Worm (Caenorhabditis elegans): ENCODE measurements around the gene F13E9.9.

Gene F13E9.9

DNA sequence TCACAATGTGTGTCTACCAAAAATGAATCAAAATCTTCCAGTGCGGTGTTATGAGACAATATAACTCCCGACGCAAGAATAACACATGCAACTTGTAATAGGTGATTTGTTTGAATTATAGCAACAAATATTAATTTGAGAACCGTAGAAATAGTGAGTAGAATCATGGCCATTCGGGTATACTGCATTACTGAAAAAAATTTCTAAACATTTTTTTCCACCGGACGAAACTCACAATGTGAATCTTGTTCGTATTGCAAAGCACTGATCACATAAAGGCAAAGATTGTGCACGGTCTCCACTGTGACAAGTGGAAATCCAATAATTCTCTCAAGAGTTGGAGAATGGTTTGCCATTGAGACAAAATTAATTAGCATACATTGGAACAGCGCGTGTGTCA, 3.5 kb upstream of the F13E9.9 start:
- no peak for TF ChIP-seq unc-62 (GFP tag; optimal IDR thresholded peaks at IDR 0.05)

DNA sequence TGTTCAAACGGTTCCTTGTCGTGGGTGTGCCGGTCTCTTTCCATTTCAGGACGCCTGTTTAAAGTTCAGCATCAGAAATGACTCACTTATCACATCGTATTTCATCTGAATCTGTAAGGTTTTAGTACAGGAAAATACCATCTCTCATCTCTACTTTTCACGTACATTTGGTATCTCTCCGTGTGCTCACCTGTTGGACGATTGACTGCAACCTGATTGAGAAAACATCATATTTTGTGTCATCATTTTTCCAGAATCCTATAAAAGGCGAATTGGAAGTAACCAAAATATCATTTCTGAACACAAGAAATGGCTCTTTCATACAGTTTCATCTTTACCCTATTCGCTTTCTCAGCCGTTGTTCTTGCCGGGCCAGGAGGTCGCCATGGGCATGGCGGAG, 1.1 kb upstream of the F13E9.9 start, which contains the start of gene srlf-30:
srlf-30 (plus strand) TSS at position 301 of the 400 bp plus-strand sequence.
- TF ChIP-seq unc-62 (GFP tag; optimal IDR thresholded peaks at IDR 0.05), result no peak

DNA sequence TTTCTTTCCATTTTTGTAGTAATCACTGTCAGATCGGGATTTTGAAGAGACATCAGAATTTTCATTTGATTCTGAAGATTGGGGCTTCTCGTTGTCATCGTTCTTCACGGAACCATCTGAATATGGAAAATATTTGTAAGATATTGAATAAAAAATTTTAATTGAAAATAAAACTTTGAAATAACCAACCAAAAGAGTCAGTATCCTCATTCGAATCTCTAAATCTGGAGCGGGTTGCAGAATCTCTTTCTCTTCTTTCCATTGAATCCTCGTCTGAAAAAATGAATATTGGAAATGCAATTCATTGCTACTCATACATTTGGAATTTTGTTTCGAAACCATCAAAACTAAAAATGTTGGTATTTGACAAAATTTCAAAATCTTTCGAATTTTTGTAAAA, 831 bp downstream of the F13E9.9 start:
- TF ChIP-seq unc-62 (GFP tag; optimal IDR thresholded peaks at IDR 0.05), result no peak

DNA sequence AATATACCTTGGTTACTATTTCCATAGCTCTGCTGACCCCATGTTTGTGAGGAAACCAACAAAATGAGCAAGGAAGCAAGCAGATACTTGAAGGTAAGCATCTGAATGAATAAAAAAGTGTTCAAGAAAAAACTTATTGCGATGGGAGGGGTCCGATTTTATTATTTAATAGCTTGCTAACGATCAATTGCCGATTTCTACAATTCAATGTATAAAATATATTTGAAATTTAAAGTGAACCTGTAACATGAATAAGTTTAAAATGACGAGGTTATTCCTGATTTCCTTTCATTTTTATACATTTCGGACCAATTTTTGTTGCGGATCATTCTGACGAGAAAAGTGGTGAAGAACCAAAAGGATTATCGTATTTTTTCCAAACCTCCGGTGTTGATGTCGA, 2.5 kb downstream of the F13E9.9 start, which contains the start of gene srlf-13:
srlf-13 (minus strand) TSS at position 101 of the 400 bp plus-strand sequence.
- TF ChIP-seq unc-62 (GFP tag; optimal IDR thresholded peaks at IDR 0.05), result no peak

DNA sequence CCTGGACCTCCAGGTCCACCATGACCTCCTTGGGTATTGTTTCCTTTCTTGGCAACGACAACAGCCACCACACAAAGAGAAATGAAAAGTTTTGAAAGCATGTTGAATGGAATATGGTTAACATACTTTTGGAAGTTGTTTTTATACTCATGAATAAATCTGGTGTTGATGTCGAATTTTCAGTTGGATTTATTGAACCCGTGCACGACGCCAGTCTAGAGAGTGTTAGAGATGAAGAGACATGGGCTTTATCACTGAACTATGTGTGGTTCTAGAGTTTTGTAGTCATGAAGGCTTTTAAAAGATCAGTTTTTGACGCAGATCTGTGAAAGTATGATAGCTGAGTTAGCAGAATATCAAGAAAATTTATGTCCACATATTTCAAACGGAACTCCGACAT, 4.7 kb downstream of the F13E9.9 start, which contains the start of gene srlf-14:
srlf-14 (minus strand) TSS at position 101 of the 400 bp plus-strand sequence.
- no peak for TF ChIP-seq unc-62 (GFP tag; optimal IDR thresholded peaks at IDR 0.05)

DNA sequence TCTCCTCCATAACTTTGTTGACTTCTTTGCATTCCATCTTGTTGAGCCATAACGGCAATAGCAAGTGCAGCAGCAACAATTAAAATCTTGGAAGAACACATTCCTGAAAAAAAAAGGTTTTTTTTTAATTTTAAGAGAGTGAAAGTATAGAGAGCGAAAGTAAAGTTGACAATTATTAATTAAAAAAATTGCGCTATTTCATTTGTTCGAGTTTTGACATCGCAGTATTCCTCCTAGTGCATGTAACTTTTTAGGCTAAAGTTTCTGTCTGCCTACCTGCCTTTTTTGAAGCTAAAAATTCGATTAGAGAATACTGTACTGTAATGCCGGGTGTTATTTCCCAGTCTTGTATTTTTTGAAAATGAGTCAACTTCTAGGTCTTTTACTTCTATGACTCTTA, 7.0 kb downstream of the F13E9.9 start, which contains the start of gene srlf-12:
srlf-12 (minus strand) TSS at position 101 of the 400 bp plus-strand sequence.
- TF ChIP-seq unc-62 (GFP tag; optimal IDR thresholded peaks at IDR 0.05), result no peak

DNA sequence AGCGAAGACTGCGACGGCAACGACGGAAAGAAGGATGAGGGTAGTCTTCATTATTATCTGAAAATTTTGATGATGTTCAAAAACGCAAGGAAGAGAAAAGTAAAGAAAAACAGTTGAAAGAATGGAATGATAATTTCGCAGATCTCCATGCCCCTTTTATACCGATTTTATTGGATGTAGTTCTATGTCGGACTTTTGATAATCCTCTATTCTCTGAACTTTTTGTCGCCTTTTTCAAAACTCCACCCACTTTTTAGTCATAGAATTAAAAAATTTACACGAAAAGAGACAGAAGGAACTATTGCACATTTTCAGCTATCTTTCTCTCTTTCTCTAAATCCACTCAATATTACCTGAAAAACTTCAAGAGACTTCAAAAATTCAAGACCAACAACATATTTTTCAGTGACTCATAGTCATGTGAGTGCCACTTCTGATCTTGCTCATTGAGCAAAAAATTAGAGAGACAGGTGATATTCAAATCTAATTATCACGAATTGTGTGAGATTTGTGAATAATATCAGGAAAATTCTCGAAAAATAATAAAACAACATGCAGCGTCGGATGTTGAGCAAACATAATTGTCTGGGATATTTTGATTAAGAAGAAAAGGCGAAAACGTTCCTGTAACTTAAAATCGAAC, 9.1 kb downstream of the F13E9.9 start, which contains the start of gene F13E9.15:
F13E9.15 (minus strand) TSS at position 51 of the 643 bp plus-strand sequence.
- TF ChIP-seq unc-62 (GFP tag; optimal IDR thresholded peaks at IDR 0.05), result no peak

DNA sequence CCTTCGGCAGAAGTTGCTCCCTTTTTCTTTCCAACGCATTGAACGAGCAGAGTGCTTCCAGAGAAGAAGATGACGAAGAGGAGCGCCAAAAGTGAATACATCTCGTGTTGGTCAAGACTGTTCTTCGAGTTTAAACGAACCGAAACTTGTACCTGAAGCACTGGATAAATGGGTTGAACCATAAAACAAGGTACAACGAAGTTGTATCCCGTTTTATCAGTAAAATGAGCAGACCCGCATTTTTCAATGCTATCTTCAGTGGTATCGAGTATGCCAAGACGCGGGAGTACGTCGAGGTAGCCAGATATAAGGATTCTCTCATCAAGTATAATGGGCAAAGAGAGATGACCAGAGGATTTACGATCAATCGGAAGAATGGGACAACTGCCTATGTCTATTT, 11.7 kb downstream of the F13E9.9 start, which contains the start of gene F13E9.16:
F13E9.16 (minus strand) TSS at position 101 of the 400 bp plus-strand sequence.
- no peak for TF ChIP-seq unc-62 (GFP tag; optimal IDR thresholded peaks at IDR 0.05)

DNA sequence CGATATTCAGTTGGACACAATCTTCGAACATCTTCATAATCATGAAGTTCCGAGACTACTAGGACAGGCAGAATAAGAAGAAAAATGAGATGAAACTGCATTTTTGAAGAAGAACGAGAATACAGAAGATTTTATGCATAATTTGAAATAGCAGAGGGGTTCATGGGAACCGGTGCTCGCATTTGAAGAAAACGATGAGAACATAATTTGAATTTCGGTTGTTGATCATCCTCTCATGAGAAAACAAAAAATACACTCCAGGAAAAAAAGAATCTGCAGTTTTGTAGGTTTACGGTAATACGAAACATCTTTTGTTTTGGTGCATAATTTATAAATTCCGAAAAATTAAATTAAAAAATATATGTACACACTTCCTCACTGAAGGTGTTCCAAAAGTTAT, 13.1 kb downstream of the F13E9.9 start, which contains the start of gene srlf-11:
srlf-11 (minus strand) TSS at position 101 of the 400 bp plus-strand sequence.
- TF ChIP-seq unc-62 (GFP tag; optimal IDR thresholded peaks at IDR 0.05), result no peak

DNA sequence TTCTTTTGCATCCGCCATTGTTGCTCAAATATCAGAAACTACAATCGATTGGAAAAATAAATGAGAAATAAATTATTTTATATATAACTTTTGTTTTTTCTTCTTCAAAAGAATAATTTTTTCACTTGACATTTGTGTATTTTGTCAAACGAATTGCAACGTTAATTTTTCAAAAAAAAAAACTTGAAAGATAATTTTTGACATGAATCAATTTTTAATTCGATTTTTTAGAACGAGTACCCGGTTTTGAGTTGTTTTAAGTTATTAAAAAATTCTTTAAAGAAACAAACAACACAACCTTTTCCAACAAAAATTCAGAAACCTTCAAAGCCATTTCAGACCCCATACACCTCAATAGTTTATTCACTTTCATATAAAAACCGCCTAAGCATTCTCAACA, 14.7 kb downstream of the F13E9.9 start, which contains the start of gene F13E9.5:
F13E9.5 (minus strand) TSS at position 101 of the 400 bp plus-strand sequence.
- no peak for TF ChIP-seq unc-62 (GFP tag; optimal IDR thresholded peaks at IDR 0.05)

DNA sequence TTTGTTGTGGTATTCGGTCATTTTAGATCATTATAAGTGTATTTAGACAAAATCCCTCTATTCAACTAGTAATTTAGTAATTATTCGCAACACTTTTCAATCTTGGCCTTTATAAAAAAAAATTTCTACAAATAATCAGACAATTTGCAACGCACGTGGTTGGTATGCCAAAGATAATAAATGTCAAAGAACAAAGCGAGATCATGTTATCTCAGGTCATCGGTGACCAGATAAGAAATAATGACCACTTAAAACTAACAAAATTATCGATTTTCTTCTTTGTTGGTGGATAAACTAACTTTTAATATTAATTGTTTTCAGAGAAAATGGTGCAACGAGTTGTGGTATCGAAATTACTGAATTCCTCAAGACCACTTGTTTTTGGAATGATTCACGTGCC, 17.8 kb downstream of the F13E9.9 start, which contains the start of gene F13E9.13:
F13E9.13 (plus strand) TSS at position 317 of the 400 bp plus-strand sequence.
- TF ChIP-seq unc-62 (GFP tag; optimal IDR thresholded peaks at IDR 0.05), result no peak

DNA sequence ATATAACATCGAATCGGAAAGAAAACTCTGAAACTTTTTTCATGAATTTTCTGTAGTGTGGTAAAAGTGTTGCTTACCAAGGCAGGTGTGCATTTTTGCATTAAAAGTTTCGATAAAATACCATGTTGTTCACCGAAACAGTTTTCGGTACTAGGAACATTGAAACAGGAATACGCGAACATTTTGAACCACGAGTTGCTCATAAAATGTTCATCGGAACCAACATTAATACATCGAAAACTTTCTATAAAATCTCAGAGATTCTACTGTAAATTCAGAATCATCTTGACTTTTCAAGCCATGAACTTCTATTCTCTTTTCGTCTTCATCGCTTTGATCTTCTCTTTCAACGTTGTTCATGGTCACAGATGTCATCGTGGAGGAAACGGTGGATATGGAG, 18.7 kb downstream of the F13E9.9 start, which contains the start of gene fipr-15:
fipr-15 (plus strand) TSS at position 301 of the 400 bp plus-strand sequence.
- TF ChIP-seq unc-62 (GFP tag; optimal IDR thresholded peaks at IDR 0.05), result no peak

DNA sequence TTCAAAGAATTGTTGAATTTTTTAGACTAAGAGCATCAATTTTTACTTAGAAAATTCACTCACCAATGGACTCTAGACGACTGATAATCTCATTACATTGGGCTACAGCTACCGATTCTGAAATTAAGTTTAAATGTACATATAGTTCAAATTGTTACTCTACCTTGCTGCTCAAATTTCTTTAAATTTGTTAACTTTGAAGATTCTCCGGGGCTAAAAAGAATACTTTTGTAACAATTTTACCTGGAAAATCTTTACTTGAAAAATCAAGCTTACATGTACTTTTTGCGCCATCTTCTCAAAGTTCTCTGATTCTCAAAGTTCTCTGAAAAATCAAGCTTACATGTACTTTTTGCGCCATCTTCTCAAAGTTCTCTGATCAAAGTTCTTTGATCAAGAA, 19.4 kb downstream of the F13E9.9 start, which contains the start of gene sdz-13:
sdz-13 (minus strand) TSS at position 101 of the 400 bp plus-strand sequence.
- TF ChIP-seq unc-62 (GFP tag; optimal IDR thresholded peaks at IDR 0.05), result no peak

DNA sequence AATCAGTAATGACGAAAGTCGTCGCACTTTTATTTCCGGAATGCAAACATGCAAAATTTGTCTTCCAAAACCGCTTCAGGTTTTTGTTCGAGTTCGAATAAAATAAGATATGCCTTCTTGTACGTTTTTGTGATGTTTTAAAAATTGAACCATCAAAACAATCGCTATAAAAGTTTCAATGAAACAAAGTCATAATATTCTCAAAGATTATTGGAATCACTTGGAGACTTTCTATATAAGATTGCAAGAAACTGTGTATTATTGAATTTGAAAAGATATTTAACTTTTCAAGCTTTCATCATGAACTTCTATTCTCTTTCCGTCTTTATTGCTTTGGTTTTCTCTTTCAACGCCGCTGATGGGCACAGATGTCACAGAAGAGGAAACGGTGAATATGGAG, 22.1 kb downstream of the F13E9.9 start, which contains the start of gene fipr-14:
fipr-14 (plus strand) TSS at position 301 of the 400 bp plus-strand sequence.
- TF ChIP-seq unc-62 (GFP tag; optimal IDR thresholded peaks at IDR 0.05), result no peak

DNA sequence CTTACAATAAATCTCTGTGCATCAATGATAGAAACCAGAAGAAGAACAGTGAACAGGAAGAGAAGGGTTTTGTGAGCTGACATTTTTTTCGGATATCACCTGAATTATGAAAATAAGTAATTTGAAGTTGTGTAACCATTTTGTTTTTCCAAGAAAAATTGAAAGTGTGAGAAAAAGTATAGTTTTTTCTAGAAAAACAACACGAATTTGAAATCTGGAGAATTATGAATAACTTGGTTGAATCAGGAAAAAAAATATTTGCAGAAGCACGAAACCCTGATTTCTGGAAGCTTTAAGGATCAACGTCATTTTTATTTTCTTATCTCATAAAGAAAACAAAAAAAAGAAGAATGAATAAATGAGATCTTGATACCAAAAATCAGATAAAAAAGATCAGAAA, 24.5 kb downstream of the F13E9.9 start, which contains the start of gene F13E9.12:
F13E9.12 (minus strand) TSS at position 101 of the 400 bp plus-strand sequence.
- TF ChIP-seq unc-62 (GFP tag; optimal IDR thresholded peaks at IDR 0.05), result no peak

DNA sequence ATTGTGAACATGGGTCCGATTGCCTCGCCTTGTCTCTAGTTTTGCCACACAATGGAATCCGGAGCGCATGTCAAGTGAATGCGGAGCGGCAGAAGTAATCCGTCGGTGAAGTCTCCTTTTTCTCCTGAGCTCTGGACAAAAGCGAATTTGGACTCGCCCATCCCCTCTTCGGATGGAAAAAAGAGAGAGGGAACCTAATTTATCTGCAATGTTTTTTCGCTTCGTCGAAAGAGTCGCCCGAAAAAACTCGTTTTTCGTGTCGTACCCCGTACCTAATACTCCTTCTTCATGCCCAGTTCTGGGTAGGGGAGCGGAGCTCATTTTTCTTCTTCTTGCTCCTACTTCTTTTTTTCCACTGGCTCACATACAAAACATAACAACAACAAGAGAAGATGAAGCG, 28.8 kb downstream of the F13E9.9 start:
- TF ChIP-seq unc-62 (GFP tag; optimal IDR thresholded peaks at IDR 0.05), result no peak

DNA sequence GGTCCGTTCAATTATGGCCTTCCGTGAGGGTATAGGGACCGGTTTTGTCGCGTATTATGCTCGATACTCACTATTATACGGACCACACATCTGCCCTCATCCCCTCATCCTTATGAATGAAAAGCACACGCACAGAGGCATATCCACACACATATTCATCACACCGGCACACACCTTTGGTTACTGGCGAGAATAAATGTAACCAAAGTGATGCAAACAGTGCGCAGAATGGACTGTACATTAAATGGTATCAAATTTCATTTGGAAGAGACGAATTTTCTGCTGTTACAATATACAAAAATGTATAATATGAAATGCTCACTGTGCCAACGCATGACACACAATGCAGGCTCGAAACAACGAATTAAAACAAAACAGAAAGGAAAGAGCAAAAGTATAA, 29.3 kb downstream of the F13E9.9 start:
- TF ChIP-seq unc-62 (GFP tag; optimal IDR thresholded peaks at IDR 0.05), result no peak
